Fruit fly (Drosophila melanogaster) whole organism, embryonic: ENCODE results near the gene LPCAT.

Source experiments
- Awh ChIP-seq: fragments of 200-800 bp; sonication (Bioruptor generic); IDR thresholded peaks from 2 replicates; pipeline ENCODE4, ENCODE4 v1.3.6; 2022; ENCODE audit warnings: missing biosample characterization, missing genetic modification characterization
- CG10565 ChIP-seq: fragments of 200-800 bp; sonication (Bioruptor generic); optimal IDR thresholded peaks from 3 replicates; lab custom pipeline; 2016; ENCODE audit warnings: missing biosample characterization, mild to moderate bottlenecking, missing genetic modification characterization
- CG11398 ChIP-seq: fragments of 200-800 bp; sonication (Bioruptor generic); optimal IDR thresholded peaks from 2 replicates; lab custom pipeline; 2016; ENCODE audit warnings: missing biosample characterization, missing genetic modification characterization
- CG12155 ChIP-seq: fragments of 200-800 bp; sonication (Bioruptor generic); optimal IDR thresholded peaks from 3 replicates; lab custom pipeline; 2016; ENCODE audit warnings: missing biosample characterization, missing genetic modification characterization
- CG12391 ChIP-seq: fragments of 200-800 bp; sonication (Bioruptor generic); optimal IDR thresholded peaks from 3 replicates; lab custom pipeline; 2018; ENCODE audit warnings: missing biosample characterization, mild to moderate bottlenecking, missing genetic modification characterization, moderate library complexity
- CG17359 ChIP-seq: fragments of 200-800 bp; sonication (Bioruptor generic); optimal IDR thresholded peaks from 3 replicates; lab custom pipeline; 2018; ENCODE audit warnings: missing biosample characterization, mild to moderate bottlenecking, missing genetic modification characterization, moderate library complexity
- CG17385 ChIP-seq: fragments of 200-800 bp; sonication (Bioruptor generic); optimal IDR thresholded peaks from 3 replicates; lab custom pipeline; 2018; ENCODE audit warnings: missing biosample characterization, mild to moderate bottlenecking, missing genetic modification characterization
- CG1792 ChIP-seq: fragments of 200-800 bp; sonication (Bioruptor generic); optimal IDR thresholded peaks from 2 replicates; lab custom pipeline; 2016; ENCODE audit warnings: missing biosample characterization, missing genetic modification characterization
- CG2120 ChIP-seq: fragments of 200-800 bp; sonication (Bioruptor generic); optimal IDR thresholded peaks from 3 replicates; lab custom pipeline; 2016; ENCODE audit warnings: missing biosample characterization, missing genetic modification characterization
- CG2712 ChIP-seq: fragments of 200-800 bp; optimal IDR thresholded peaks from 3 replicates; lab custom pipeline; 2019; ENCODE audit warnings: missing biosample characterization, mild to moderate bottlenecking, missing genetic modification characterization, moderate library complexity
- CG31365 ChIP-seq: fragments of 200-800 bp; sonication (Bioruptor generic); optimal IDR thresholded peaks from 2 replicates; lab custom pipeline; 2018; ENCODE audit warnings: missing biosample characterization, mild to moderate bottlenecking, missing genetic modification characterization
- CG42726 ChIP-seq: fragments of 200-800 bp; sonication (Bioruptor generic); IDR thresholded peaks from 2 replicates; pipeline ENCODE4 v1.3.6; 2022; ENCODE audit warnings: missing biosample characterization, missing genetic modification characterization; ENCODE audit not compliant: partially characterized antibody
- CG4404 ChIP-seq: fragments of 200-800 bp; sonication (Bioruptor generic); IDR thresholded peaks from 2 replicates; pipeline ENCODE4 v1.3.6; 2022; ENCODE audit warnings: missing biosample characterization, missing genetic modification characterization
- CG4617 ChIP-seq: fragments of 200-800 bp; sonication (Bioruptor generic); optimal IDR thresholded peaks from 3 replicates; lab custom pipeline; 2016; ENCODE audit warnings: missing biosample characterization, missing genetic modification characterization, borderline replicate concordance
- CG6654 ChIP-seq: fragments of 200-800 bp; sonication (Bioruptor generic); optimal IDR thresholded peaks from 2 replicates; lab custom pipeline; 2017; ENCODE audit warnings: missing biosample characterization, mild to moderate bottlenecking, missing genetic modification characterization
- CG6791 ChIP-seq: fragments of 200-800 bp; sonication (Bioruptor generic); IDR thresholded peaks from 3 replicates; pipeline ENCODE4 v1.3.6; 2022; ENCODE audit warnings: missing biosample characterization, missing genetic modification characterization; ENCODE audit not compliant: partially characterized antibody
- CG7786 ChIP-seq: fragments of 200-800 bp; sonication (Bioruptor generic); optimal IDR thresholded peaks from 2 replicates; lab custom pipeline; 2016; ENCODE audit warnings: missing biosample characterization, missing genetic modification characterization
- CG8290 ChIP-seq, 3 experiments: fragments of 200-800 bp; sonication (Bioruptor generic); optimal IDR thresholded peaks; 2 replicates each; lab custom pipeline; 2016 to 2019; ENCODE audit warnings: missing biosample characterization in 3 of 3, missing genetic modification characterization in 3 of 3, mild to moderate bottlenecking in 2 of 3, moderate library complexity in 1 of 3
- D19A ChIP-seq: fragments of 200-800 bp; optimal IDR thresholded peaks from 3 replicates; lab custom pipeline; 2019; ENCODE audit warnings: missing biosample characterization, mild to moderate bottlenecking, missing genetic modification characterization, moderate library complexity
- Dip2 ChIP-seq: fragments of 200-800 bp; sonication (Bioruptor generic); IDR thresholded peaks from 2 replicates; pipeline ENCODE4 v1.3.6; 2022; ENCODE audit warnings: missing biosample characterization, missing genetic modification characterization
- HHEX ChIP-seq: fragments of 200-800 bp; sonication (Bioruptor generic); optimal IDR thresholded peaks from 3 replicates; lab custom pipeline; 2017; ENCODE audit warnings: missing biosample characterization, mild to moderate bottlenecking, missing genetic modification characterization, missing genetic modification reagents
- HLHmδ ChIP-seq: fragments of 200-800 bp; sonication (Bioruptor generic); optimal IDR thresholded peaks from 2 replicates; lab custom pipeline; 2018; ENCODE audit warnings: missing biosample characterization, mild to moderate bottlenecking, missing genetic modification characterization, moderate library complexity
- Hmr ChIP-seq: fragments of 200-800 bp; sonication (Bioruptor generic); optimal IDR thresholded peaks from 3 replicates; lab custom pipeline; 2017; ENCODE audit warnings: mild to moderate bottlenecking, missing biosample characterization, missing genetic modification reagents, missing genetic modification characterization
- Kr ChIP-seq: fragments of 200-800 bp; sonication (Bioruptor generic); optimal IDR thresholded peaks from 2 replicates; lab custom pipeline; 2017; ENCODE audit warnings: missing biosample characterization, mild to moderate bottlenecking, missing genetic modification characterization
- Lpt ChIP-seq: fragments of >200 bp; optimal IDR thresholded peaks from 2 replicates; lab custom pipeline; 2018; ENCODE audit warnings: missing biosample characterization, missing genetic modification characterization
- MESR4 ChIP-seq: fragments of 200-800 bp; sonication (Bioruptor generic); optimal IDR thresholded peaks from 2 replicates; lab custom pipeline; 2018; ENCODE audit warnings: missing biosample characterization, mild to moderate bottlenecking, missing genetic modification characterization, moderate library complexity
- Max ChIP-seq: fragments of 200-800 bp; sonication (Bioruptor generic); optimal IDR thresholded peaks from 2 replicates; lab custom pipeline; 2016; ENCODE audit warnings: missing biosample characterization, mild to moderate bottlenecking, missing genetic modification characterization
- NFAT ChIP-seq: fragments of 200-800 bp; sonication (Bioruptor generic); IDR thresholded peaks from 2 replicates; pipeline ENCODE4 v1.3.6; 2022; ENCODE audit warnings: missing biosample characterization, missing genetic modification characterization
- Stat92E ChIP-seq, 3 experiments: fragments of >200 bp in 2 of 3; fragments of 200-800 bp in 1 of 3; sonication (Bioruptor generic) in 1 of 3; optimal IDR thresholded peaks; 2 replicates each; lab custom pipeline; 2017 to 2019; ENCODE audit warnings: missing biosample characterization in 3 of 3, missing genetic modification characterization in 3 of 3, mild to moderate bottlenecking in 1 of 3, moderate library complexity in 1 of 3
- TFAM ChIP-seq: fragments of 200-800 bp; sonication (Bioruptor generic); optimal IDR thresholded peaks from 2 replicates; lab custom pipeline; 2017; ENCODE audit warnings: missing biosample characterization, missing genetic modification characterization, inconsistent platforms
- abd-A ChIP-seq: fragments of 200-800 bp; sonication (Bioruptor generic); optimal IDR thresholded peaks from 3 replicates; lab custom pipeline; 2019; ENCODE audit warnings: missing biosample characterization, mild to moderate bottlenecking, missing genetic modification characterization, moderate library complexity
- bcd ChIP-seq: fragments of 200-800 bp; sonication (Bioruptor generic); optimal IDR thresholded peaks from 2 replicates; lab custom pipeline; 2017; ENCODE audit warnings: missing biosample characterization, mild to moderate bottlenecking, missing genetic modification characterization
- btn ChIP-seq: fragments of 200-800 bp; sonication (Bioruptor generic); optimal IDR thresholded peaks from 2 replicates; lab custom pipeline; 2016; ENCODE audit warnings: missing biosample characterization, missing genetic modification characterization
- chif ChIP-seq, 2 experiments: fragments of 200-800 bp; sonication (Bioruptor generic); optimal IDR thresholded peaks; 3 replicates each; lab custom pipeline; 2016; ENCODE audit warnings: missing biosample characterization in 2 of 2, missing genetic modification characterization in 2 of 2
- eyg ChIP-seq: fragments of 200-800 bp; sonication (Bioruptor generic); optimal IDR thresholded peaks from 3 replicates; lab custom pipeline; 2016; ENCODE audit warnings: missing biosample characterization, missing genetic modification characterization
- fd3F ChIP-seq: fragments of 200-800 bp; sonication (Bioruptor generic); optimal IDR thresholded peaks from 2 replicates; lab custom pipeline; 2018; ENCODE audit warnings: missing biosample characterization, mild to moderate bottlenecking, missing genetic modification characterization, moderate library complexity
- ftz-f1 ChIP-seq: fragments of 200-800 bp; sonication (Bioruptor generic); optimal IDR thresholded peaks from 2 replicates; lab custom pipeline; 2016; ENCODE audit warnings: missing biosample characterization, missing genetic modification characterization
- grn ChIP-seq: fragments of 200-800 bp; sonication (Bioruptor generic); optimal IDR thresholded peaks from 3 replicates; lab custom pipeline; 2017; ENCODE audit warnings: missing biosample characterization, missing genetic modification characterization
- klu ChIP-seq: fragments of 200-800 bp; sonication (Bioruptor generic); IDR thresholded peaks from 2 replicates; pipeline ENCODE4 v1.3.6; 2022; ENCODE audit warnings: missing biosample characterization, missing genetic modification characterization
- p53 ChIP-seq: fragments of 200-800 bp; sonication (Bioruptor generic); optimal IDR thresholded peaks from 2 replicates; lab custom pipeline; 2016; ENCODE audit warnings: missing biosample characterization, missing genetic modification characterization
- pfk ChIP-seq: fragments of 200-800 bp; sonication (Bioruptor generic); optimal IDR thresholded peaks from 2 replicates; lab custom pipeline; 2018; ENCODE audit warnings: missing biosample characterization, mild to moderate bottlenecking, missing genetic modification characterization, moderate library complexity
- psq ChIP-seq: fragments of 200-800 bp; sonication (Bioruptor generic); optimal IDR thresholded peaks from 2 replicates; lab custom pipeline; 2017; ENCODE audit warnings: missing biosample characterization, missing genetic modification characterization
- rib ChIP-seq: fragments of 200-800 bp; sonication (Bioruptor generic); IDR thresholded peaks from 2 replicates; pipeline ENCODE4 v1.3.6; 2022; ENCODE audit warnings: missing biosample characterization, missing genetic modification characterization
- row ChIP-seq: fragments of 200-800 bp; sonication (Bioruptor generic); IDR thresholded peaks from 3 replicates; pipeline ENCODE4 v1.3.6; 2022; ENCODE audit warnings: missing biosample characterization, missing genetic modification characterization
- salm ChIP-seq: fragments of 200-800 bp; sonication (Bioruptor generic); optimal IDR thresholded peaks from 2 replicates; lab custom pipeline; 2018; ENCODE audit warnings: missing biosample characterization, mild to moderate bottlenecking, missing genetic modification characterization
- sens ChIP-seq: fragments of 200-800 bp; sonication (Bioruptor generic); peaks from one replicate; lab custom pipeline; 2016; ENCODE audit warnings: missing biosample characterization, missing genetic modification characterization
- sima ChIP-seq: fragments of 200-800 bp; sonication (Bioruptor generic); optimal IDR thresholded peaks from 2 replicates; lab custom pipeline; 2016; ENCODE audit warnings: missing biosample characterization, missing genetic modification characterization
- wek ChIP-seq: fragments of 200-800 bp; sonication (Bioruptor generic); optimal IDR thresholded peaks from 3 replicates; lab custom pipeline; 2018; ENCODE audit warnings: missing biosample characterization, mild to moderate bottlenecking, missing genetic modification characterization, moderate library complexity
- wor ChIP-seq: fragments of 200-800 bp; sonication (Bioruptor generic); IDR thresholded peaks from 2 replicates; pipeline ENCODE4 v1.3.6; 2022; ENCODE audit warnings: missing biosample characterization, missing genetic modification characterization

LPCAT gene

dm6 chrX:9600818-9601732, 21.3 kb upstream of the LPCAT start, which contains the start of gene Gga (continued):
- no peak for TF ChIP-seq chif (GFP tag; optimal IDR thresholded peaks at IDR 0.05; lab: Kevin White, UChicago)
- no peak for TF ChIP-seq pfk (GFP tag; lab: Kevin White, UChicago)
- TF ChIP-seq Dip2 (GFP tag; lab: Robert Waterston, UW) = no peak
- TF ChIP-seq Awh (GFP tag; lab: Robert Waterston, UW) = no peak
- TF ChIP-seq eyg (GFP tag; lab: Kevin White, UChicago) = no peak
- no peak for TF ChIP-seq TFAM
- TF ChIP-seq CG1792 (GFP tag; lab: Kevin White, UChicago) = no peak
- no peak for TF ChIP-seq CG6654 (GFP tag; lab: Kevin White, UChicago)
- TF ChIP-seq btn = no peak
- TF ChIP-seq CG10565 (GFP tag; lab: Kevin White, UChicago) = no peak
- peak; percentile 90 for TF ChIP-seq abd-A
- no peak for TF ChIP-seq Kr (GFP tag; lab: Kevin White, UChicago)
- TF ChIP-seq p53 (GFP tag; lab: Kevin White, UChicago) = no peak
- TF ChIP-seq Hmr (GFP tag; lab: Kevin White, UChicago) = no peak
- peak; percentile 93 for TF ChIP-seq CG6791 (GFP tag; lab: Robert Waterston, UW)
- no peak for TF ChIP-seq Max
- no peak for TF ChIP-seq CG8290 (GFP tag; optimal IDR thresholded peaks at IDR 0.05; lab: Kevin White, UChicago)
- TF ChIP-seq CG8290 (tag; optimal IDR thresholded peaks at IDR 0.05; lab: Kevin White, UChicago) = peak in 1 of 2 experiments; percentile 59
- TF ChIP-seq CG4617 (GFP tag; lab: Kevin White, UChicago) = no peak
- no peak for TF ChIP-seq CG11398 (GFP tag; lab: Kevin White, UChicago)
- TF ChIP-seq CG17359 (tag; lab: Kevin White, UChicago) = no peak
- TF ChIP-seq CG17385 (GFP tag; lab: Kevin White, UChicago) = no peak
- TF ChIP-seq MESR4 = peak; percentile 36
- TF ChIP-seq fd3F (GFP tag; lab: Kevin White, UChicago) = no peak
- TF ChIP-seq wek (GFP tag; lab: Kevin White, UChicago) = no peak
- no peak for TF ChIP-seq D19A
- no peak for TF ChIP-seq row (GFP tag; lab: Robert Waterston, UW)
- TF ChIP-seq ftz-f1 (GFP tag; lab: Kevin White, UChicago) = no peak
- no peak for TF ChIP-seq klu
- no peak for TF ChIP-seq HLHmδ (GFP tag; lab: Kevin White, UChicago)
- peak; percentile 92 for TF ChIP-seq CG42726 (GFP tag; lab: Robert Waterston, UW)
- TF ChIP-seq CG2712 = no peak
- TF ChIP-seq salm (tag; lab: Kevin White, UChicago) = no peak
- no peak for TF ChIP-seq CG2120 (GFP tag; lab: Kevin White, UChicago)
- no peak for TF ChIP-seq bcd (GFP tag; lab: Kevin White, UChicago)
- no peak for TF ChIP-seq CG31365 (tag; lab: Kevin White, UChicago)
- no peak for TF ChIP-seq wor (GFP tag; lab: Robert Waterston, UW)
- no peak for TF ChIP-seq Lpt (GFP tag; lab: Kevin White, UChicago)
- no peak for TF ChIP-seq NFAT
- TF ChIP-seq Stat92E (GFP tag; optimal IDR thresholded peaks at IDR 0.05; lab: Kevin White, UChicago) = no peak
- TF ChIP-seq grn (GFP tag; lab: Kevin White, UChicago) = peak; percentile 33
- TF ChIP-seq psq (GFP tag; lab: Kevin White, UChicago) = no peak
- no peak for TF ChIP-seq sima
- TF ChIP-seq sens (GFP tag; lab: Kevin White, UChicago) = no peak
- no peak for TF ChIP-seq HHEX (GFP tag; lab: Kevin White, UChicago)
- TF ChIP-seq rib = no peak
- no peak for TF ChIP-seq CG12155 (GFP tag; lab: Kevin White, UChicago)
- no peak for TF ChIP-seq CG7786 (GFP tag; lab: Kevin White, UChicago)
- no peak for TF ChIP-seq CG12391 (tag; lab: Kevin White, UChicago)
- no peak for TF ChIP-seq CG4404 (GFP tag; lab: Robert Waterston, UW)
